Worm (Caenorhabditis elegans): ENCODE results near the gene rps-13.

rps-13 gene

ce11 chrIII:6373850-6374474 is 835 bp downstream of the rps-13 start (continued):
- TF ChIP-seq rec-8 (tag; optimal IDR thresholded peaks at IDR 0.05) = peak in 1 of 2 experiments; percentile 47
- TF ChIP-seq K12H6.12 (tag; optimal IDR thresholded peaks at IDR 0.05) = no peak
- TF ChIP-seq Y53F4B.3 (GFP tag; IDR thresholded peaks at IDR 0.05) = no peak
- TF ChIP-seq aptf-2 (GFP tag; conservative IDR thresholded peaks at IDR 0.05) = no peak
- TF ChIP-seq snpc-3.4 (tag; optimal IDR thresholded peaks at IDR 0.05) = peak; percentile 87
- 0 out of 2 replicates have a peak, but pooled peaks have one; percentile 37 for TF ChIP-seq madf-8 (GFP tag; conservative IDR thresholded peaks at IDR 0.05)
- TF ChIP-seq ztf-22 (GFP tag; optimal IDR thresholded peaks at IDR 0.05) = no peak
- no peak for TF ChIP-seq F55B11.4 (tag; optimal IDR thresholded peaks at IDR 0.05; ENCODE audit: borderline replicate concordance, insufficient read depth)
- TF ChIP-seq lin-26 (GFP tag; IDR thresholded peaks at IDR 0.05) = peak; percentile 80
- TF ChIP-seq ceh-100 (GFP tag; IDR thresholded peaks at IDR 0.05) = peak; percentile 36; the same call in 1 of the 2 replicates
- peak; percentile 67 for TF ChIP-seq lsl-1 (GFP tag; optimal IDR thresholded peaks at IDR 0.05)
- no peak for TF ChIP-seq cebp-2 (GFP tag; IDR thresholded peaks at IDR 0.05)
- no peak; the same call in 1 of the 2 replicates for TF ChIP-seq zfh-2 (GFP tag; conservative IDR thresholded peaks at IDR 0.05)
- no peak for TF ChIP-seq F10E7.11 (tag; optimal IDR thresholded peaks at IDR 0.05)
- peak; percentile 29 for TF ChIP-seq zim-3 (tag; optimal IDR thresholded peaks at IDR 0.05)
- TF ChIP-seq egl-44 (GFP tag; IDR thresholded peaks at IDR 0.05) = peak; percentile 15
- TF ChIP-seq cebp-1 (GFP tag; IDR thresholded peaks at IDR 0.05) = no peak
- peak; percentile 65 for TF ChIP-seq cebp-1 (tag; optimal IDR thresholded peaks at IDR 0.05)
- TF ChIP-seq pha-4 (tag; optimal IDR thresholded peaks at IDR 0.05) = no peak
- TF ChIP-seq egrh-3 (GFP tag; IDR thresholded peaks at IDR 0.05) = no peak
- peak; percentile 28 for TF ChIP-seq efl-1 (GFP tag; optimal IDR thresholded peaks at IDR 0.05)
- TF ChIP-seq lsy-27 (tag; optimal IDR thresholded peaks at IDR 0.05; ENCODE audit: borderline replicate concordance, insufficient read depth) = no peak
- peak; percentile 57; the same call in 1 of the 2 replicates for TF ChIP-seq pbrm-1 (GFP tag; IDR thresholded peaks at IDR 0.05)
- TF ChIP-seq tlf-1 (GFP tag; optimal IDR thresholded peaks at IDR 0.05) = peak; percentile 88
- peak; percentile 57 for TF ChIP-seq T26A5.8 (tag; optimal IDR thresholded peaks at IDR 0.05)
- TF ChIP-seq die-1 (tag; optimal IDR thresholded peaks at IDR 0.05) = peak; percentile 76
- 0 out of 2 replicates have a peak, but pooled peaks have one; percentile 20 for TF ChIP-seq ceh-91 (GFP tag; IDR thresholded peaks at IDR 0.05)
- TF ChIP-seq xnd-1 (tag; optimal IDR thresholded peaks at IDR 0.05) = peak; percentile 29
- TF ChIP-seq somi-1 (GFP tag; optimal IDR thresholded peaks at IDR 0.05) = peak; percentile 38
- peak; percentile 53 for TF ChIP-seq ZK185.1 (tag; optimal IDR thresholded peaks at IDR 0.05; ENCODE audit: poor library complexity, severe bottlenecking)
- 0 out of 2 replicates have a peak, but pooled peaks have one; percentile 51 for TF ChIP-seq nhr-120 (GFP tag; IDR thresholded peaks at IDR 0.05)
- no peak for TF ChIP-seq sdz-38 (tag; optimal IDR thresholded peaks at IDR 0.05)
- TF ChIP-seq B0019.2 (GFP tag; conservative IDR thresholded peaks at IDR 0.05) = no peak
- peak; percentile 46 for TF ChIP-seq nhr-90 (tag; optimal IDR thresholded peaks at IDR 0.05)
- TF ChIP-seq ztf-18 (tag; optimal IDR thresholded peaks at IDR 0.05) = peak; percentile 35
- TF ChIP-seq chd-7 (tag; optimal IDR thresholded peaks at IDR 0.05) = peak; percentile 16
- TF ChIP-seq lag-1 (GFP tag; IDR thresholded peaks at IDR 0.05) = no peak
- peak; percentile 49 for TF ChIP-seq sptf-2 (GFP tag; optimal IDR thresholded peaks at IDR 0.05)
- no peak for TF ChIP-seq ztf-25 (GFP tag; IDR thresholded peaks at IDR 0.05)
- no peak for TF ChIP-seq tbx-9 (tag; optimal IDR thresholded peaks at IDR 0.05; ENCODE audit: borderline replicate concordance)
- TF ChIP-seq unc-62 (GFP tag; optimal IDR thresholded peaks at IDR 0.05) = no peak
- TF ChIP-seq ekl-4 (GFP tag; IDR thresholded peaks at IDR 0.05) = peak; percentile 85
- no peak for TF ChIP-seq mel-28 (tag; optimal IDR thresholded peaks at IDR 0.05; ENCODE audit: borderline replicate concordance)
- TF ChIP-seq F52B5.7 (tag; optimal IDR thresholded peaks at IDR 0.05) = peak; percentile 43
- no peak for TF ChIP-seq ceh-27 (GFP tag; optimal IDR thresholded peaks at IDR 0.05)
- peak; percentile 20 for TF ChIP-seq attf-5 (GFP tag; optimal IDR thresholded peaks at IDR 0.05)
- peak; percentile 73 for TF ChIP-seq hsf-1 (GFP tag; IDR thresholded peaks at IDR 0.05)

Data from whole organism, young adult.